Worm (Caenorhabditis elegans) whole organism, L4 larva: Measurements from ENCODE around the gene abu-7.

ENCODE experiments used
- Y105C5A.15 ChIP-seq: fragments of 200-800 bp; sonication (Bioruptor generic); IDR thresholded peaks from 2 replicates; pipeline ENCODE4 v1.3.6; 2022; ENCODE audit warnings: missing genetic modification characterization, missing compliant biosample characterization
- ama-1 ChIP-seq: fragments of 150-350 bp; optimal IDR thresholded peaks from 2 replicates; lab custom pipeline; 2014; ENCODE audit warnings: inconsistent platforms, mixed read lengths
- ceh-82 ChIP-seq: sonication (generic microtip); optimal IDR thresholded peaks from 2 replicates; lab custom pipeline; 2017; ENCODE audit warnings: missing biosample characterization, missing genetic modification characterization
- ces-1 ChIP-seq: fragments of 150-350 bp; sonication (generic microtip); optimal IDR thresholded peaks from 4 replicates; lab custom pipeline; 2014; ENCODE audit warnings: missing biosample characterization, missing genetic modification reagents, missing genetic modification characterization
- dpl-1 ChIP-seq: fragments of 150-350 bp; optimal IDR thresholded peaks from 2 replicates; lab custom pipeline; 2014; ENCODE audit warnings: missing biosample characterization, missing genetic modification reagents, missing genetic modification characterization
- duxl-1 ChIP-seq: sonication (generic microtip); optimal IDR thresholded peaks from 2 replicates; lab custom pipeline; 2016; ENCODE audit warnings: mild to moderate bottlenecking, missing genetic modification characterization, moderate library complexity, missing compliant biosample characterization; ENCODE audit not compliant: poor library complexity
- lin-15B ChIP-seq: fragments of 150-350 bp; sonication (generic microtip); optimal IDR thresholded peaks from 3 replicates; lab custom pipeline; 2014; ENCODE audit warnings: missing biosample characterization, missing genetic modification characterization
- nhr-25 ChIP-seq: sonication (generic microtip); optimal IDR thresholded peaks from 2 replicates; lab custom pipeline; 2017; ENCODE audit warnings: missing genetic modification characterization, mild to moderate bottlenecking, missing compliant biosample characterization, antibody characterized with exemption, moderate library complexity, borderline replicate concordance; ENCODE audit not compliant: insufficient read depth
- nhr-28 ChIP-seq: fragments of 150-350 bp; optimal IDR thresholded peaks from 2 replicates; lab custom pipeline; 2014; ENCODE audit warnings: missing biosample characterization, missing genetic modification characterization
- nhr-77 ChIP-seq: fragments of 150-350 bp; optimal IDR thresholded peaks from 2 replicates; lab custom pipeline; 2014; ENCODE audit warnings: missing biosample characterization, missing genetic modification characterization
- sdz-12 ChIP-seq: fragments of 200-800 bp; sonication (Bioruptor generic); optimal IDR thresholded peaks from 2 replicates; lab custom pipeline; 2018; ENCODE audit warnings: mild to moderate bottlenecking, missing genetic modification characterization, missing compliant biosample characterization
- unc-39 ChIP-seq: sonication (generic microtip); optimal IDR thresholded peaks from 2 replicates; lab custom pipeline; 2017; ENCODE audit warnings: missing biosample characterization, missing genetic modification characterization
- unc-62 ChIP-seq, 3 experiments: fragments of 150-350 bp in 1 of 3; sonication (generic microtip); optimal IDR thresholded peaks in 2 of 3; peaks in 1 of 3; 1 replicate in 1 of 3; 2 replicates in 2 of 3; lab custom pipeline; 2014 to 2017; ENCODE audit warnings: missing biosample characterization in 3 of 3, missing genetic modification characterization in 3 of 3, missing genetic modification reagents in 3 of 3, missing genotype in 1 of 3
- vab-7 ChIP-seq: fragments of 200-800 bp; sonication (Bioruptor generic); IDR thresholded peaks from 2 replicates; pipeline ENCODE4 v1.3.6; 2022; ENCODE audit warnings: missing genetic modification reagents, missing genetic modification characterization, missing compliant biosample characterization

DNA sequence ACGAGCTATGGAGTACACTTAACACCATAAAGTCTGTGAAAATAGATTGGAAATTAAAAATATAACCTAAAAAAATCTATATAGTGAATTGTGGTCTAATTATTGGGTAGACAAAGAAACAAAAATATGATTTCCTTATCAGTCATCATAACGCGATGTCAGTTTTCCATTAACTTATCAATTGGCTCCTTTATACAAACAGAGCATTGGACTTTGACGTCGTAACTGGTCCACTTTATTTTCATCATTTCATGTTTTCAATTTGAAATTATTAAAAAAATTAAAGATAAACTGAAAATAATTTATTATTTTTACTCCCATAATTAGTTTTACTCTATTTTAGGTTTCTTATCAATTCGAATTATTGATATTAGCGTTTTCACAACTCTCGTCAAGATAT is 13.5 kb upstream of the abu-7 start:
- TF ChIP-seq ama-1 (lab: Kevin White, UChicago) (no peak), nhr-25 (no peak), duxl-1 (tag; lab: Kevin White, UChicago) (no peak), unc-39 (tag; lab: Kevin White, UChicago) (no peak), nhr-77 (tag; lab: Kevin White, UChicago) (no peak), unc-62 (GFP tag; optimal IDR thresholded peaks at IDR 0.05 in 1 of 2; lab: Kevin White, UChicago) (no peak), unc-62 (tag; optimal IDR thresholded peaks at IDR 0.05; lab: Kevin White, UChicago) (no peak), ces-1 (GFP tag; lab: Kevin White, UChicago) (no peak), sdz-12 (GFP tag; lab: Kevin White, UChicago) (no peak), nhr-28 (tag; lab: Kevin White, UChicago) (peak; percentile 38), Y105C5A.15 (GFP tag; lab: Robert Waterston, UW) (no peak), ceh-82 (tag; lab: Kevin White, UChicago) (no peak), dpl-1 (GFP tag; lab: Kevin White, UChicago) (no peak), vab-7 (GFP tag; lab: Robert Waterston, UW) (no peak), lin-15B (tag; lab: Kevin White, UChicago) (no peak)
